Fruit fly (Drosophila melanogaster) whole organism, wandering third instar larva: ENCODE measurements around the gene VGlut.

Experiments used
- Dfd ChIP-seq: fragments of >200 bp; optimal IDR thresholded peaks from 2 replicates; lab custom pipeline; 2017; ENCODE audit warnings: missing biosample characterization, missing genetic modification characterization
- Hr83 ChIP-seq: fragments of 200-300 bp; sonication (Bioruptor generic); optimal IDR thresholded peaks from 2 replicates; lab custom pipeline; 2016; ENCODE audit warnings: missing biosample characterization, mild to moderate bottlenecking, missing genetic modification characterization, moderate library complexity; ENCODE audit not compliant: poor library complexity, severe bottlenecking
- ey ChIP-seq: fragments of 200-800 bp; sonication (Bioruptor generic); optimal IDR thresholded peaks from 2 replicates; lab custom pipeline; 2016; ENCODE audit warnings: missing biosample characterization, missing genetic modification characterization
- usp ChIP-seq: fragments of >200 bp; optimal IDR thresholded peaks from 2 replicates; lab custom pipeline; 2017; ENCODE audit warnings: missing biosample characterization, missing genetic modification characterization

- TF ChIP-seq Dfd (GFP tag; lab: Kevin White, UChicago) (no peak), usp (GFP tag; lab: Kevin White, UChicago) (no peak), Hr83 (GFP tag; lab: Kevin White, UChicago) (no peak), ey (GFP tag; lab: Kevin White, UChicago) (no peak)
These were observed 36.2 kb downstream of the VGlut start for dm6 chr2L:2436258-2436657.
